Fruit fly (Drosophila melanogaster) whole organism, embryonic: ENCODE results near the gene CG44001.

Source experiments
- Adf1 ChIP-seq: fragments of 200-800 bp; sonication (Bioruptor generic); IDR thresholded peaks from 2 replicates; pipeline ENCODE4 v1.3.6; 2022; ENCODE audit warnings: missing biosample characterization, missing genetic modification characterization
- Atf3 ChIP-seq: fragments of 200-800 bp; sonication (Bioruptor generic); optimal IDR thresholded peaks from 3 replicates; lab custom pipeline; 2016; ENCODE audit warnings: missing biosample characterization, missing genetic modification characterization
- CG10267 ChIP-seq: fragments of 200-800 bp; sonication (Bioruptor generic); optimal IDR thresholded peaks from 2 replicates; lab custom pipeline; 2018; ENCODE audit warnings: missing biosample characterization, mild to moderate bottlenecking, missing genetic modification characterization, moderate library complexity
- CG10366 ChIP-seq: fragments of 200-800 bp; sonication (Bioruptor generic); IDR thresholded peaks from 2 replicates; pipeline ENCODE4 v1.3.6; 2022; ENCODE audit warnings: missing biosample characterization, missing genetic modification characterization
- CG10431 ChIP-seq: fragments of 200-800 bp; sonication (Bioruptor generic); optimal IDR thresholded peaks from 3 replicates; lab custom pipeline; 2018; ENCODE audit warnings: missing biosample characterization, mild to moderate bottlenecking, missing genetic modification characterization
- CG10654 ChIP-seq: fragments of 200-800 bp; sonication (Bioruptor generic); optimal IDR thresholded peaks from 2 replicates; lab custom pipeline; 2016; ENCODE audit warnings: missing biosample characterization, missing genetic modification characterization
- CG10959 ChIP-seq: fragments of 200-800 bp; sonication (Bioruptor generic); IDR thresholded peaks from 2 replicates; pipeline ENCODE4 v1.3.6; 2022; ENCODE audit warnings: missing biosample characterization, missing genetic modification characterization
- CG12104 ChIP-seq: fragments of 200-800 bp; sonication (Bioruptor generic); optimal IDR thresholded peaks from 3 replicates; lab custom pipeline; 2016; ENCODE audit warnings: missing biosample characterization, missing genetic modification characterization
- CG13287 ChIP-seq: fragments of 200-800 bp; sonication (Bioruptor generic); IDR thresholded peaks from 2 replicates; pipeline ENCODE4 v1.3.6; 2022; ENCODE audit warnings: missing biosample characterization, missing genetic modification characterization; ENCODE audit not compliant: partially characterized antibody
- CG13775 ChIP-seq: fragments of 200-800 bp; sonication (Bioruptor generic); optimal IDR thresholded peaks from 3 replicates; lab custom pipeline; 2017; ENCODE audit warnings: missing biosample characterization, mild to moderate bottlenecking, missing genetic modification characterization
- CG15011 ChIP-seq: fragments of 200-800 bp; sonication (Bioruptor generic); optimal IDR thresholded peaks from 3 replicates; lab custom pipeline; 2018; ENCODE audit warnings: missing biosample characterization, mild to moderate bottlenecking, missing genetic modification characterization
- CG15073 ChIP-seq: fragments of 200-800 bp; sonication (Bioruptor generic); optimal IDR thresholded peaks from 2 replicates; lab custom pipeline; 2016; ENCODE audit warnings: missing biosample characterization, missing genetic modification characterization
- CG15479 ChIP-seq: fragments of 200-800 bp; sonication (Bioruptor generic); optimal IDR thresholded peaks from 3 replicates; lab custom pipeline; 2019; ENCODE audit warnings: missing biosample characterization, mild to moderate bottlenecking, missing genetic modification characterization, moderate library complexity
- CG18599 ChIP-seq: fragments of 200-800 bp; sonication (Bioruptor generic); optimal IDR thresholded peaks from 3 replicates; lab custom pipeline; 2017; ENCODE audit warnings: missing biosample characterization, missing genetic modification characterization, mild to moderate bottlenecking, moderate library complexity, missing genetic modification reagents
- CG2129 ChIP-seq: fragments of 200-800 bp; sonication (Bioruptor generic); IDR thresholded peaks from 2 replicates; pipeline ENCODE4 v1.3.6; 2022; ENCODE audit warnings: missing biosample characterization, missing genetic modification characterization; ENCODE audit not compliant: partially characterized antibody
- CG33557 ChIP-seq: fragments of 200-800 bp; sonication (Bioruptor generic); optimal IDR thresholded peaks from 2 replicates; lab custom pipeline; 2019; ENCODE audit warnings: missing biosample characterization, mild to moderate bottlenecking, missing genetic modification characterization, moderate library complexity
- CG34422 ChIP-seq: fragments of 200-800 bp; sonication (Bioruptor generic); IDR thresholded peaks from 3 replicates; pipeline ENCODE4 v1.3.6; 2022; ENCODE audit warnings: missing biosample characterization, missing genetic modification characterization
- CG4424 ChIP-seq: fragments of 200-800 bp; sonication (Bioruptor generic); optimal IDR thresholded peaks from 3 replicates; lab custom pipeline; 2016; ENCODE audit warnings: missing biosample characterization, missing genetic modification characterization
- CG4707 ChIP-seq: fragments of 200-800 bp; sonication (Bioruptor generic); optimal IDR thresholded peaks from 2 replicates; lab custom pipeline; 2018; ENCODE audit warnings: missing biosample characterization, mild to moderate bottlenecking, missing genetic modification characterization, moderate library complexity
- CG4730 ChIP-seq: fragments of 200-800 bp; sonication (Bioruptor generic); IDR thresholded peaks from 2 replicates; pipeline ENCODE4 v1.3.6; 2022; ENCODE audit warnings: missing biosample characterization, missing genetic modification characterization
- CG6175 ChIP-seq: fragments of 200-800 bp; sonication (Bioruptor generic); IDR thresholded peaks from 3 replicates; pipeline ENCODE4 v1.3.6; 2022; ENCODE audit warnings: missing biosample characterization, missing genetic modification characterization
- CG6765 ChIP-seq: fragments of 200-800 bp; sonication (Bioruptor generic); optimal IDR thresholded peaks from 3 replicates; lab custom pipeline; 2017; ENCODE audit warnings: missing biosample characterization, mild to moderate bottlenecking, missing genetic modification characterization
- CG7786 ChIP-seq: fragments of 200-800 bp; sonication (Bioruptor generic); optimal IDR thresholded peaks from 2 replicates; lab custom pipeline; 2016; ENCODE audit warnings: missing biosample characterization, missing genetic modification characterization
- CG9817 ChIP-seq: fragments of 200-800 bp; sonication (Bioruptor generic); optimal IDR thresholded peaks from 2 replicates; lab custom pipeline; 2018; ENCODE audit warnings: missing biosample characterization, mild to moderate bottlenecking, missing genetic modification characterization, moderate library complexity
- Deaf1 ChIP-seq: fragments of 200-800 bp; optimal IDR thresholded peaks from 3 replicates; lab custom pipeline; 2019; ENCODE audit warnings: missing biosample characterization, mild to moderate bottlenecking, missing genetic modification characterization, moderate library complexity
- Dek ChIP-seq: fragments of 200-800 bp; sonication (Bioruptor generic); optimal IDR thresholded peaks from 3 replicates; lab custom pipeline; 2019; ENCODE audit warnings: missing biosample characterization, mild to moderate bottlenecking, missing genetic modification characterization, moderate library complexity
- Dfd ChIP-seq, 2 experiments: fragments of >200 bp; optimal IDR thresholded peaks; 2 replicates each; lab custom pipeline; 2017; ENCODE audit warnings: missing biosample characterization in 2 of 2, missing genetic modification characterization in 2 of 2
- Dip2 ChIP-seq: fragments of 200-800 bp; sonication (Bioruptor generic); IDR thresholded peaks from 2 replicates; pipeline ENCODE4 v1.3.6; 2022; ENCODE audit warnings: missing biosample characterization, missing genetic modification characterization
- Doc3 ChIP-seq: fragments of 200-800 bp; sonication (Bioruptor generic); IDR thresholded peaks from 3 replicates; pipeline ENCODE4 v1.3.6; 2022; ENCODE audit warnings: missing biosample characterization, missing genetic modification characterization; ENCODE audit not compliant: partially characterized antibody
- Dp ChIP-seq: fragments of 200-800 bp; sonication (Bioruptor generic); optimal IDR thresholded peaks from 2 replicates; lab custom pipeline; 2018; ENCODE audit warnings: missing biosample characterization, mild to moderate bottlenecking, missing genetic modification characterization, moderate library complexity
- E2f2 ChIP-seq: fragments of 200-800 bp; sonication (Bioruptor generic); IDR thresholded peaks from 2 replicates; pipeline ENCODE4 v1.3.6; 2022; ENCODE audit warnings: missing biosample characterization, missing genetic modification characterization
- Fer1 ChIP-seq: fragments of 200-800 bp; sonication (Bioruptor generic); optimal IDR thresholded peaks from 2 replicates; lab custom pipeline; 2017; ENCODE audit warnings: missing biosample characterization, mild to moderate bottlenecking, missing genetic modification characterization
- GATAe ChIP-seq: fragments of 200-800 bp; sonication (Bioruptor generic); conservative IDR thresholded peaks from 2 replicates; pipeline ENCODE4 v1.3.6; 2022; ENCODE audit warnings: missing biosample characterization, missing genetic modification characterization
- MESR4 ChIP-seq: fragments of 200-800 bp; sonication (Bioruptor generic); optimal IDR thresholded peaks from 2 replicates; lab custom pipeline; 2018; ENCODE audit warnings: missing biosample characterization, mild to moderate bottlenecking, missing genetic modification characterization, moderate library complexity
- Oaz ChIP-seq: fragments of 200-800 bp; sonication (Bioruptor generic); IDR thresholded peaks from 2 replicates; pipeline ENCODE4 v1.3.6; 2022; ENCODE audit warnings: missing biosample characterization, missing genetic modification characterization
- Optix ChIP-seq: fragments of 200-800 bp; sonication (Bioruptor generic); IDR thresholded peaks from 3 replicates; pipeline ENCODE4 v1.3.6; 2022; ENCODE audit warnings: missing biosample characterization, missing genetic modification characterization
- Pdp1 ChIP-seq, 2 experiments: fragments of 200-800 bp; sonication (Bioruptor generic); optimal IDR thresholded peaks; 3 replicates each; lab custom pipeline; 2016; ENCODE audit warnings: missing biosample characterization in 2 of 2, missing genetic modification characterization in 2 of 2, mild to moderate bottlenecking in 1 of 2, moderate library complexity in 1 of 2
- Ptx1 ChIP-seq: fragments of 200-800 bp; sonication (Bioruptor generic); IDR thresholded peaks from 2 replicates; pipeline ENCODE4 v1.3.6; 2022; ENCODE audit warnings: missing biosample characterization, missing genetic modification characterization
- Six4 ChIP-seq: fragments of 200-800 bp; sonication (Bioruptor generic); optimal IDR thresholded peaks from 2 replicates; lab custom pipeline; 2016; ENCODE audit warnings: missing biosample characterization, missing genetic modification characterization
- Sry-δ ChIP-seq: fragments of 200-800 bp; sonication (Bioruptor generic); optimal IDR thresholded peaks from 2 replicates; lab custom pipeline; 2016; ENCODE audit warnings: missing biosample characterization, missing genetic modification characterization
- az2 ChIP-seq: fragments of 200-800 bp; sonication (Bioruptor generic); optimal IDR thresholded peaks from 3 replicates; lab custom pipeline; 2016; ENCODE audit warnings: missing biosample characterization, missing genetic modification characterization
- croc ChIP-seq: fragments of 200-800 bp; sonication (Bioruptor generic); conservative IDR thresholded peaks from 3 replicates; pipeline ENCODE4 v1.3.6; 2022; ENCODE audit warnings: missing biosample characterization, missing genetic modification characterization
- gt ChIP-seq: fragments of 200-800 bp; sonication (Bioruptor generic); IDR thresholded peaks from 2 replicates; pipeline ENCODE4 v1.3.6; 2022; ENCODE audit warnings: missing biosample characterization, missing genetic modification characterization
- inv ChIP-seq: fragments of 200-800 bp; sonication (Bioruptor generic); IDR thresholded peaks from 2 replicates; pipeline ENCODE4 v1.3.6; 2022; ENCODE audit warnings: missing biosample characterization, missing genetic modification characterization; ENCODE audit not compliant: partially characterized antibody
- nau ChIP-seq: fragments of 200-800 bp; sonication (Bioruptor generic); optimal IDR thresholded peaks from 3 replicates; lab custom pipeline; 2017; ENCODE audit warnings: missing biosample characterization, mild to moderate bottlenecking, missing genetic modification characterization, missing genetic modification reagents
- org-1 ChIP-seq: fragments of 200-800 bp; sonication (Bioruptor generic); optimal IDR thresholded peaks from 2 replicates; lab custom pipeline; 2017; ENCODE audit warnings: missing biosample characterization, missing genetic modification characterization
- p53 ChIP-seq: fragments of 200-800 bp; sonication (Bioruptor generic); optimal IDR thresholded peaks from 2 replicates; lab custom pipeline; 2016; ENCODE audit warnings: missing biosample characterization, missing genetic modification characterization
- rib ChIP-seq: fragments of 200-800 bp; sonication (Bioruptor generic); IDR thresholded peaks from 2 replicates; pipeline ENCODE4 v1.3.6; 2022; ENCODE audit warnings: missing biosample characterization, missing genetic modification characterization
- tio ChIP-seq: fragments of 200-800 bp; sonication (Bioruptor generic); optimal IDR thresholded peaks from 2 replicates; lab custom pipeline; 2017; ENCODE audit warnings: missing biosample characterization, missing genetic modification characterization, inconsistent platforms
- z ChIP-seq: fragments of 200-800 bp; sonication (Bioruptor generic); IDR thresholded peaks from 3 replicates; pipeline ENCODE4 v1.3.6; 2022; ENCODE audit warnings: missing biosample characterization, missing genetic modification characterization

Gene CG44001

DNA sequence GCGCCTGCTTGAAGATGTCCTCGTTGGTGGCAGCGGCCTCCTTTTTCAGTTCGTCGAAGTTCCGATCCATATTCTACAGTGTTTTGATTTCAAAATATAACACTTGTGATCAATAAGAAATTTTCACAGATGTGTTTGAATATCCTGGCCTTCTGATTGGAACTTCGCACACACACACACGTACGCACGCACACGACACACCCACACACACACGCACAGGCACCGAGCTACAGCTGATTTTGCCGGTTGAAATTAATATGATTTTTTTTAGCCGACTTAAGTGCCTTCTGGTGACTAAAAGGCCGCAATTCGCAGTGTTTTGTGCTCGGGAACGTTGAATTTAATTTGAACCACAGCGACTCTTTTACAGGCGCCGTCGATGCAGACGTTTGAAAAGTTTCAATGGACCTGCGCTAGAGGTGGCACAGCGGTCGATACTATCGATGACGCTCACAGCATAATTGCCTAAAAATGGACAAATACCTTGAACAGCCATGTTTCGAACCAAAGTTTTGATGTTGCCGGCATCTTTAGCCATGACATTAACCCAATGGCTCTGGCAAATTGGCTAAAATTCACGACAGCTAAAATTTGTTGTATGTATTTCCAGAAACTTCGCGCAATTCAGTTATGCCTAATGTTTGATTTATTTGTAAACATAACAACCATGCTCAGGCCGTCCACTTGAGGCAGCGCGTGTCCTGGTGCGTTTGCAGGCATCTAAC, 33.6 kb upstream of the CG44001 start, which contains the start of gene Rtnl1 (continued):
- TF ChIP-seq CG9817 (tag; lab: Kevin White, UChicago) (peak; percentile 9), Optix (no peak), Six4 (GFP tag; lab: Kevin White, UChicago) (no peak), Pdp1 (GFP tag; optimal IDR thresholded peaks at IDR 0.05; lab: Kevin White, UChicago) (peak in 1 of 2 experiments; percentile 62), CG10654 (GFP tag; lab: Kevin White, UChicago) (no peak), CG10959 (GFP tag; lab: Robert Waterston, UW) (no peak), Oaz (no peak), Doc3 (GFP tag; lab: Robert Waterston, UW) (peak; percentile 80), Ptx1 (GFP tag; lab: Robert Waterston, UW) (no peak), Dp (peak; percentile 88), CG10267 (tag; lab: Kevin White, UChicago) (peak; percentile 65), Fer1 (peak; percentile 28), GATAe (GFP tag; lab: Robert Waterston, UW) (no peak), CG6175 (GFP tag; lab: Robert Waterston, UW) (0 out of 3 replicates have a peak, but pooled peaks have one; percentile 7), MESR4 (peak; percentile 77), CG12104 (GFP tag; lab: Kevin White, UChicago) (no peak), CG7786 (GFP tag; lab: Kevin White, UChicago) (peak; percentile 29), Atf3 (GFP tag; lab: Kevin White, UChicago) (no peak), Dip2 (GFP tag; lab: Robert Waterston, UW) (no peak), Dfd (GFP tag; optimal IDR thresholded peaks at IDR 0.05; lab: Kevin White, UChicago) (no peak), CG6765 (GFP tag; lab: Kevin White, UChicago) (no peak), croc (GFP tag; lab: Robert Waterston, UW) (no peak), CG15073 (GFP tag; lab: Kevin White, UChicago) (no peak), Sry-δ (GFP tag; lab: Kevin White, UChicago) (peak; percentile 100), CG15011 (GFP tag; lab: Kevin White, UChicago) (no peak), CG4707 (no peak), org-1 (GFP tag; lab: Kevin White, UChicago) (no peak), CG4730 (GFP tag; lab: Robert Waterston, UW) (no peak), CG34422 (GFP tag; lab: Robert Waterston, UW) (peak; percentile 49; the same call in 2 of the 3 replicates), CG10431 (GFP tag; lab: Kevin White, UChicago) (no peak), az2 (GFP tag; lab: Kevin White, UChicago) (peak; percentile 3), gt (no peak), Dek (tag; lab: Kevin White, UChicago) (peak; percentile 57), Deaf1 (tag; lab: Kevin White, UChicago) (peak; percentile 29), rib (GFP tag; lab: Robert Waterston, UW) (no peak), inv (peak; percentile 85), CG4424 (GFP tag; lab: Kevin White, UChicago) (peak; percentile 24), CG10366 (no peak), CG18599 (GFP tag; lab: Kevin White, UChicago) (peak; percentile 30), CG13775 (no peak), p53 (GFP tag; lab: Kevin White, UChicago) (peak; percentile 71), CG33557 (GFP tag; lab: Kevin White, UChicago) (no peak), z (no peak), CG2129 (GFP tag; lab: Robert Waterston, UW) (peak; percentile 80), CG13287 (GFP tag; lab: Robert Waterston, UW) (peak; percentile 97), tio (GFP tag; lab: Kevin White, UChicago) (no peak), E2f2 (GFP tag; lab: Robert Waterston, UW) (peak; percentile 93), nau (GFP tag; lab: Kevin White, UChicago) (no peak), CG15479 (GFP tag; lab: Kevin White, UChicago) (peak; percentile 31), Adf1 (GFP tag; lab: Robert Waterston, UW) (peak; percentile 31; the same call in 1 of the 2 replicates)
